Worm (Caenorhabditis elegans): ENCODE data around the gene C49F8.3.
"Not testable (repeated sequence)": the region's sequence is repeated elsewhere in the genome, so short reads cannot be mapped to it uniquely, and the experiment has no call there.

The C49F8.3 gene

ce11 chrX:13387497-13387953 is at the start of gene C49F8.3:
Gene C49F8.3, minus strand, starts transcription at chrX:13387547.
- TF ChIP-seq M03D4.4 (tag; optimal IDR thresholded peaks at IDR 0.05) (no peak), ham-2 (GFP tag; optimal IDR thresholded peaks at IDR 0.05) (no peak), zip-8 (tag; optimal IDR thresholded peaks at IDR 0.05) (no peak), cnd-1 (tag; optimal IDR thresholded peaks at IDR 0.05) (no peak), ztf-11 (tag; optimal IDR thresholded peaks at IDR 0.05) (no peak), nhr-12 (tag; optimal IDR thresholded peaks at IDR 0.05) (no peak), mab-5 (tag; optimal IDR thresholded peaks at IDR 0.05) (no peak), pha-4 (tag; optimal IDR thresholded peaks at IDR 0.05) (no peak), snpc-4 (tag; optimal IDR thresholded peaks at IDR 0.05) (no peak), hlh-1 (tag; optimal IDR thresholded peaks at IDR 0.05) (no peak), mep-1 (tag; optimal IDR thresholded peaks at IDR 0.05) (no peak), unc-120 (tag; optimal IDR thresholded peaks at IDR 0.05; ENCODE audit: poor library complexity, severe bottlenecking) (no peak), flh-1 (GFP tag; optimal IDR thresholded peaks at IDR 0.05) (no peak), lin-32 (GFP tag; optimal IDR thresholded peaks at IDR 0.05) (no peak), nhr-2 (tag; optimal IDR thresholded peaks at IDR 0.05) (no peak), unc-62 (GFP tag; optimal IDR thresholded peaks at IDR 0.05) (no peak), sem-2 (GFP tag; optimal IDR thresholded peaks at IDR 0.05) (no peak), lsy-2 (tag; optimal IDR thresholded peaks at IDR 0.05) (no peak)

ce11 chrX:13435790-13436472 is 48.6 kb upstream of the C49F8.3 start, which contains the start of gene jmjd-3.3:
Gene jmjd-3.3, plus strand, starts transcription at chrX:13436422.
- TF ChIP-seq unc-62 (GFP tag; optimal IDR thresholded peaks at IDR 0.05) (no peak), sptf-1 (tag; optimal IDR thresholded peaks at IDR 0.05) (no peak), unc-39 (tag; optimal IDR thresholded peaks at IDR 0.05) (no peak), lin-32 (GFP tag; optimal IDR thresholded peaks at IDR 0.05) (no peak)

- TF ChIP-seq zip-8 (tag; optimal IDR thresholded peaks at IDR 0.05) (no peak), flh-1 (GFP tag; optimal IDR thresholded peaks at IDR 0.05) (no peak)
Observed at ce11 chrX:13435116-13435515, 47.8 kb upstream of the C49F8.3 start.

- not testable (repeated sequence) for TF ChIP-seq mls-2, ceh-39, unc-39 (tag; optimal IDR thresholded peaks at IDR 0.05)
Observed at ce11 chrX:13431388-13431787, 44.0 kb upstream of the C49F8.3 start, which contains the start of gene C29F7.10. Gene C29F7.10, minus strand, starts transcription at chrX:13431488.

- TF ChIP-seq tbx-8 (GFP tag; optimal IDR thresholded peaks at IDR 0.05); nhr-237 (tag; optimal IDR thresholded peaks at IDR 0.05); ham-2 (GFP tag; optimal IDR thresholded peaks at IDR 0.05): not testable (repeated sequence)
Observed at ce11 chrX:13428755-13429154, 41.4 kb upstream of the C49F8.3 start, which contains the start of gene fkh-4. Gene fkh-4, minus strand, starts transcription at chrX:13428855.

- TF ChIP-seq ceh-43 (GFP tag; optimal IDR thresholded peaks at IDR 0.05) (no peak), drap-1 (GFP tag; optimal IDR thresholded peaks at IDR 0.05) (no peak)
Observed at ce11 chrX:13423340-13423739, 36.0 kb upstream of the C49F8.3 start, which contains the start of gene fkh-3. Gene fkh-3, minus strand, starts transcription at chrX:13423440.

ce11 chrX:13421068-13421467 is 33.7 kb upstream of the C49F8.3 start:
- no peak for TF ChIP-seq nhr-28 (tag; optimal IDR thresholded peaks at IDR 0.05)
- no peak for TF ChIP-seq snpc-4 (tag; optimal IDR thresholded peaks at IDR 0.05)
- no peak for TF ChIP-seq flh-1 (GFP tag; optimal IDR thresholded peaks at IDR 0.05)
- no peak for TF ChIP-seq pha-4 (tag; optimal IDR thresholded peaks at IDR 0.05)
- TF ChIP-seq mab-5 (tag; optimal IDR thresholded peaks at IDR 0.05), result no peak
- no peak for TF ChIP-seq ham-2 (GFP tag; optimal IDR thresholded peaks at IDR 0.05)
- TF ChIP-seq elt-1 (tag; optimal IDR thresholded peaks at IDR 0.05; ENCODE audit: borderline replicate concordance, insufficient read depth), result no peak
- no peak for TF ChIP-seq elt-3 (tag; optimal IDR thresholded peaks at IDR 0.05)
- no peak for TF ChIP-seq tbx-8 (GFP tag; optimal IDR thresholded peaks at IDR 0.05)
- no peak for TF ChIP-seq nhr-76 (tag; optimal IDR thresholded peaks at IDR 0.05)
- no peak for TF ChIP-seq M03D4.4 (tag; optimal IDR thresholded peaks at IDR 0.05)
- no peak for TF ChIP-seq mls-2 (tag; optimal IDR thresholded peaks at IDR 0.05)
- TF ChIP-seq ceh-39 (tag; optimal IDR thresholded peaks at IDR 0.05), result no peak
- TF ChIP-seq ceh-83 (GFP tag; optimal IDR thresholded peaks at IDR 0.05), result no peak
- no peak for TF ChIP-seq cnd-1 (tag; optimal IDR thresholded peaks at IDR 0.05)
- no peak for TF ChIP-seq bed-3 (GFP tag; optimal IDR thresholded peaks at IDR 0.05)
- TF ChIP-seq sem-2 (GFP tag; optimal IDR thresholded peaks at IDR 0.05), result no peak
- no peak for TF ChIP-seq zip-8 (tag; optimal IDR thresholded peaks at IDR 0.05)
- TF ChIP-seq unc-62 (GFP tag; optimal IDR thresholded peaks at IDR 0.05), result no peak
